Worm (Caenorhabditis elegans) whole organism, late embryonic: ENCODE results near the gene T06C12.14.

Source experiments
- C08G9.2 ChIP-seq: sonication (generic microtip); optimal IDR thresholded peaks from 2 replicates; lab custom pipeline; 2016; ENCODE audit warnings: mild to moderate bottlenecking, missing genetic modification characterization, moderate library complexity, missing compliant biosample characterization
- F13H6.1 ChIP-seq: sonication (generic microtip); optimal IDR thresholded peaks from 2 replicates; lab custom pipeline; 2016; ENCODE audit warnings: missing genetic modification characterization, missing compliant biosample characterization
- K02D7.2 ChIP-seq: sonication (generic microtip); optimal IDR thresholded peaks from 2 replicates; lab custom pipeline; 2017; ENCODE audit warnings: mild to moderate bottlenecking, missing genetic modification characterization, missing compliant biosample characterization
- K09A11.1 ChIP-seq: sonication (generic microtip); optimal IDR thresholded peaks from 2 replicates; lab custom pipeline; 2017; ENCODE audit warnings: antibody characterized with exemption, mild to moderate bottlenecking, missing genetic modification characterization, missing compliant biosample characterization; ENCODE audit not compliant: insufficient read depth
- Y22D7AL.16 ChIP-seq: sonication (generic microtip); optimal IDR thresholded peaks from 2 replicates; lab custom pipeline; 2016; ENCODE audit warnings: missing genetic modification characterization, missing compliant biosample characterization
- ceh-14 ChIP-seq: sonication (generic microtip); optimal IDR thresholded peaks from 2 replicates; lab custom pipeline; 2016; ENCODE audit warnings: missing genotype, missing genetic modification characterization, missing compliant biosample characterization
- ceh-2 ChIP-seq: sonication (generic microtip); optimal IDR thresholded peaks from 2 replicates; lab custom pipeline; 2016; ENCODE audit warnings: missing genotype, missing genetic modification characterization, missing compliant biosample characterization
- ceh-30 ChIP-seq: fragments of 150-350 bp; optimal IDR thresholded peaks from 2 replicates; lab custom pipeline; 2014; ENCODE audit warnings: missing biosample characterization, missing genetic modification characterization
- ceh-45 ChIP-seq: fragments of 200-800 bp; sonication (Bioruptor generic); IDR thresholded peaks from 2 replicates; pipeline ENCODE4 v1.3.6; 2022; ENCODE audit warnings: missing genetic modification reagents, missing genetic modification characterization, missing compliant biosample characterization
- ceh-48 ChIP-seq: sonication (generic microtip); optimal IDR thresholded peaks from 2 replicates; lab custom pipeline; 2016; ENCODE audit warnings: missing genetic modification characterization, inconsistent platforms, missing compliant biosample characterization
- ceh-6 ChIP-seq: fragments of 200-800 bp; sonication (Bioruptor generic); optimal IDR thresholded peaks from 2 replicates; lab custom pipeline; 2018; ENCODE audit warnings: mild to moderate bottlenecking, missing genetic modification characterization, missing compliant biosample characterization
- che-1 ChIP-seq: sonication (generic microtip); optimal IDR thresholded peaks from 2 replicates; lab custom pipeline; 2016; ENCODE audit warnings: mild to moderate bottlenecking, missing genetic modification characterization, missing compliant biosample characterization
- dmd-4 ChIP-seq: sonication (generic microtip); optimal IDR thresholded peaks from 2 replicates; lab custom pipeline; 2016; ENCODE audit warnings: borderline replicate concordance, missing genetic modification characterization, missing compliant biosample characterization
- elt-2 ChIP-seq: sonication (generic microtip); optimal IDR thresholded peaks from 2 replicates; lab custom pipeline; 2016; ENCODE audit warnings: missing genetic modification reagents, missing genetic modification characterization, missing compliant biosample characterization
- ets-4 ChIP-seq: sonication (generic microtip); optimal IDR thresholded peaks from 2 replicates; lab custom pipeline; 2016; ENCODE audit warnings: missing genetic modification characterization, missing compliant biosample characterization
- eyg-1 ChIP-seq: sonication (generic microtip); optimal IDR thresholded peaks from 2 replicates; lab custom pipeline; 2016; ENCODE audit warnings: missing genotype, missing genetic modification characterization, missing compliant biosample characterization
- hlh-15 ChIP-seq: sonication (generic microtip); optimal IDR thresholded peaks from 2 replicates; lab custom pipeline; 2016; ENCODE audit warnings: missing genetic modification characterization, missing compliant biosample characterization
- hlh-6 ChIP-seq: sonication (generic microtip); optimal IDR thresholded peaks from 2 replicates; lab custom pipeline; 2016; ENCODE audit warnings: missing genotype, missing genetic modification characterization, missing compliant biosample characterization
- hlh-8 ChIP-seq: sonication (generic microtip); optimal IDR thresholded peaks from 2 replicates; lab custom pipeline; 2016; ENCODE audit warnings: missing genotype, missing genetic modification characterization, missing compliant biosample characterization
- madf-2 ChIP-seq: sonication (generic microtip); optimal IDR thresholded peaks from 2 replicates; lab custom pipeline; 2017; ENCODE audit warnings: missing genetic modification characterization, missing compliant biosample characterization
- nfya-1 ChIP-seq: sonication (generic microtip); optimal IDR thresholded peaks from 2 replicates; lab custom pipeline; 2017; ENCODE audit warnings: missing genetic modification characterization, mild to moderate bottlenecking, missing compliant biosample characterization, antibody characterized with exemption, moderate library complexity
- npax-4 ChIP-seq: sonication (generic microtip); optimal IDR thresholded peaks from 2 replicates; lab custom pipeline; 2016; ENCODE audit warnings: missing genetic modification characterization, missing compliant biosample characterization
- pag-3 ChIP-seq: sonication (generic microtip); optimal IDR thresholded peaks from 2 replicates; lab custom pipeline; 2016; ENCODE audit warnings: missing compliant biosample characterization, missing genetic modification characterization, borderline replicate concordance
- pat-9 ChIP-seq: fragments of 200-800 bp; sonication (Bioruptor generic); optimal IDR thresholded peaks from 2 replicates; lab custom pipeline; 2018; ENCODE audit warnings: mild to moderate bottlenecking, missing genetic modification characterization, moderate library complexity, missing compliant biosample characterization
- pax-1 ChIP-seq: fragments of 150-350 bp; optimal IDR thresholded peaks from 2 replicates; lab custom pipeline; 2014; ENCODE audit warnings: missing biosample characterization, missing genetic modification characterization
- pha-2 ChIP-seq: sonication (generic microtip); optimal IDR thresholded peaks from 2 replicates; lab custom pipeline; 2017; ENCODE audit warnings: mild to moderate bottlenecking, missing genetic modification characterization, missing compliant biosample characterization
- pha-4 ChIP-seq: fragments of 150-350 bp; optimal IDR thresholded peaks from 2 replicates; lab custom pipeline; 2018; ENCODE audit warnings: missing biosample characterization, missing genetic modification reagents, missing genetic modification characterization
- pqm-1 ChIP-seq: sonication (generic microtip); optimal IDR thresholded peaks from 2 replicates; lab custom pipeline; 2016; ENCODE audit warnings: missing genetic modification characterization, missing compliant biosample characterization
- ref-2 ChIP-seq: sonication (generic microtip); optimal IDR thresholded peaks from 2 replicates; lab custom pipeline; 2016; ENCODE audit warnings: missing genetic modification characterization, missing compliant biosample characterization
- rnt-1 ChIP-seq: sonication (generic microtip); optimal IDR thresholded peaks from 2 replicates; lab custom pipeline; 2016; ENCODE audit warnings: missing genetic modification characterization, missing compliant biosample characterization
- sox-4 ChIP-seq: sonication (generic microtip); optimal IDR thresholded peaks from 2 replicates; lab custom pipeline; 2017; ENCODE audit warnings: mild to moderate bottlenecking, missing genetic modification characterization, inconsistent platforms, missing compliant biosample characterization
- syd-9 ChIP-seq: sonication (generic microtip); optimal IDR thresholded peaks from 2 replicates; lab custom pipeline; 2016; ENCODE audit warnings: mild to moderate bottlenecking, missing genetic modification characterization, moderate library complexity, missing compliant biosample characterization
- ttx-3 ChIP-seq: sonication (generic microtip); optimal IDR thresholded peaks from 2 replicates; lab custom pipeline; 2016; ENCODE audit warnings: missing genetic modification reagents, missing genetic modification characterization, missing compliant biosample characterization
- unc-3 ChIP-seq, 2 experiments: fragments of 200-800 bp in 1 of 2; sonication (Bioruptor generic) in 1 of 2; sonication (generic microtip) in 1 of 2; conservative IDR thresholded peaks in 1 of 2; optimal IDR thresholded peaks in 1 of 2; 2 replicates each; pipeline versions ENCODE4 v1.3.6 to Lab custom; 2016 to 2022; ENCODE audit warnings: missing compliant biosample characterization in 2 of 2, missing genetic modification characterization in 2 of 2, missing genetic modification reagents in 1 of 2
- unc-86 ChIP-seq: sonication (generic microtip); optimal IDR thresholded peaks from 2 replicates; lab custom pipeline; 2016; ENCODE audit warnings: missing genetic modification characterization, missing compliant biosample characterization
- ztf-16 ChIP-seq: sonication (generic microtip); optimal IDR thresholded peaks from 2 replicates; lab custom pipeline; 2017; ENCODE audit warnings: missing genetic modification characterization, missing compliant biosample characterization

Gene T06C12.14

ce11 chrV:15873762-15874161 lies 26.0 kb upstream of the T06C12.14 start (continued):
- TF ChIP-seq K09A11.1, result peak; percentile 93
- TF ChIP-seq ref-2, result peak; percentile 99
- TF ChIP-seq madf-2 (tag; lab: Kevin White, UChicago), result peak; percentile 98
- TF ChIP-seq eyg-1 (tag; lab: Kevin White, UChicago), result peak; percentile 99
- peak; percentile 99 for TF ChIP-seq hlh-6 (tag; lab: Kevin White, UChicago)
- TF ChIP-seq npax-4 (tag; lab: Kevin White, UChicago), result peak; percentile 98
- TF ChIP-seq ceh-2 (tag; lab: Kevin White, UChicago), result peak; percentile 98
- peak; percentile 99 for TF ChIP-seq ceh-14
- peak; percentile 99 for TF ChIP-seq ceh-45 (GFP tag; lab: Robert Waterston, UW)
- peak; percentile 87 for TF ChIP-seq ceh-30
- peak; percentile 98 for TF ChIP-seq dmd-4 (tag; lab: Kevin White, UChicago)
- peak; percentile 99 for TF ChIP-seq ttx-3 (tag; lab: Kevin White, UChicago)
- TF ChIP-seq pax-1, result no peak
- TF ChIP-seq K02D7.2 (tag; lab: Kevin White, UChicago), result peak; percentile 99
- TF ChIP-seq rnt-1 (tag; lab: Kevin White, UChicago), result peak; percentile 98
- TF ChIP-seq Y22D7AL.16 (tag; lab: Kevin White, UChicago), result peak; percentile 99
- peak; percentile 99 for TF ChIP-seq ceh-48 (tag; lab: Kevin White, UChicago)

- TF ChIP-seq K02D7.2 (tag; lab: Kevin White, UChicago) (no peak), che-1 (tag; lab: Kevin White, UChicago) (no peak), ceh-45 (GFP tag; lab: Robert Waterston, UW) (no peak), unc-86 (no peak), ets-4 (no peak), ceh-14 (no peak), syd-9 (tag; lab: Kevin White, UChicago) (no peak), pag-3 (tag; lab: Kevin White, UChicago) (no peak), npax-4 (tag; lab: Kevin White, UChicago) (no peak), pat-9 (no peak), hlh-15 (tag; lab: Kevin White, UChicago) (no peak), pqm-1 (tag; lab: Kevin White, UChicago) (no peak), unc-3 (GFP tag; conservative IDR thresholded peaks at IDR 0.05; lab: Robert Waterston, UW) (no peak), unc-3 (tag; optimal IDR thresholded peaks at IDR 0.05; lab: Kevin White, UChicago) (no peak), ceh-48 (tag; lab: Kevin White, UChicago) (no peak), pha-2 (tag; lab: Kevin White, UChicago) (no peak), sox-4 (no peak), F13H6.1 (tag; lab: Kevin White, UChicago) (no peak)
Measured at ce11 chrV:15876308-15876707, 23.5 kb upstream of the T06C12.14 start, which contains the start of gene nhr-102. Gene nhr-102 (minus strand): TSS chrV:15876408.

- TF ChIP-seq K02D7.2 (tag; lab: Kevin White, UChicago) (no peak), che-1 (tag; lab: Kevin White, UChicago) (no peak), syd-9 (tag; lab: Kevin White, UChicago) (no peak), ceh-6 (GFP tag; lab: Kevin White, UChicago) (no peak), nfya-1 (no peak), ceh-14 (no peak)
Measured at ce11 chrV:15879508-15879907, 20.3 kb upstream of the T06C12.14 start, which contains the start of gene nhr-84. Gene nhr-84 (minus strand): TSS chrV:15879608.

ce11 chrV:15880033-15880432 lies 19.8 kb upstream of the T06C12.14 start:
- TF ChIP-seq hlh-8 (tag; lab: Kevin White, UChicago) (no peak), syd-9 (tag; lab: Kevin White, UChicago) (no peak), pax-1 (no peak), pqm-1 (tag; lab: Kevin White, UChicago) (no peak), elt-2 (no peak), eyg-1 (tag; lab: Kevin White, UChicago) (no peak), ztf-16 (tag; lab: Kevin White, UChicago) (no peak), C08G9.2 (no peak), pha-4 (tag; lab: Kevin White, UChicago) (no peak), ref-2 (no peak), K02D7.2 (tag; lab: Kevin White, UChicago) (no peak)
